Fruit fly (Drosophila melanogaster): ENCODE measurements around the gene CG43055.

DNA sequence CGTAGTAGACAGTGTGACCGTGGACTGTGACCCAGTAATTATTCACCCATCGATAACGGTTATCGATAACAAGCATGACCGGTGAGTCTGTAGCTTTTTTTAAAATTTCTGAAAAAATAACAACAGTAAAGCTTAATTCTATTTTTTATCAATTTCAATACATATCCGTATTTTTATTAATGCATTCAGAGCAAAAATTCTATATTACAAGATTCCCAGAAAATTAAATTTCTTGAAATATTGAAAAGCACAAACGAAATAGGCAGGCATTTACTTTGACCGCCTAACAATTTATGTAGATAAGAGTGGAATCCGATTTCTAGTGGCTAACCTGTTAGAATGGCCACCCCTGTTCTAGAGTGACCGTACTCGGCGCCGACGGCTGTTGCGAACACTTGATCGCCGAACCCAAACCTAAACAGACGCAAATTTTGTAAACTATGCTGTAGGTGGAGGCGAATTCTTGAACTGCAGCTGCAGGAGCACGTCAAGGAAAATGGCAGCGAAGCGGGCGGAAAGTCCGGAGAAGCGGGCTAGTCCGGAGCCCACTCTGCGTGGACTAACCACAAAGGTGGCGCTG is 17.0 kb upstream of the CG43055 start, which contains the start of gene CG3652:
- TF ChIP-seq psq (optimal IDR thresholded peaks at IDR 0.05) (no peak), Dll (optimal IDR thresholded peaks at IDR 0.05) (no peak), usp (GFP tag; optimal IDR thresholded peaks at IDR 0.05) (no peak), CG8478 (optimal IDR thresholded peaks at IDR 0.05) (no peak), pan (optimal IDR thresholded peaks at IDR 0.05) (no peak)

Measured in whole organism.